Worm (Caenorhabditis elegans) whole organism, L3 larva: ENCODE results near the gene F54H12.10.

ENCODE experiments used
- ceh-16 ChIP-seq: sonication (generic microtip); optimal IDR thresholded peaks from 2 replicates; lab custom pipeline; 2017; ENCODE audit warnings: missing biosample characterization, missing genetic modification characterization
- elt-1 ChIP-seq: fragments of 150-350 bp; optimal IDR thresholded peaks from 2 replicates; lab custom pipeline; 2014; ENCODE audit warnings: missing biosample characterization, missing genetic modification characterization
- lin-39 ChIP-seq: fragments of 150-350 bp; optimal IDR thresholded peaks from 2 replicates; lab custom pipeline; 2018; ENCODE audit warnings: missing biosample characterization, missing genetic modification reagents, missing genetic modification characterization
- ztf-11 ChIP-seq: fragments of 150-350 bp; optimal IDR thresholded peaks from 2 replicates; lab custom pipeline; 2014; ENCODE audit warnings: missing biosample characterization, missing genetic modification characterization

ce11 chrIII:7924821-7925220 lies 34.0 kb downstream of the F54H12.10 start, which contains the start of gene tag-250:
- TF ChIP-seq ceh-16 (no peak), elt-1 (tag; lab: Kevin White, UChicago) (no peak), ztf-11 (tag; lab: Kevin White, UChicago) (no peak), lin-39 (tag; lab: Kevin White, UChicago) (no peak)
